Fruit fly (Drosophila melanogaster) whole organism, embryonic: ENCODE measurements around the gene Sry-alpha.

ENCODE experiments used
- B-H2 ChIP-seq: fragments of 200-800 bp; sonication (Bioruptor generic); optimal IDR thresholded peaks from 2 replicates; lab custom pipeline; 2018; ENCODE audit warnings: missing biosample characterization, mild to moderate bottlenecking, missing genetic modification characterization
- CG11560 ChIP-seq: fragments of 200-800 bp; sonication (Bioruptor generic); IDR thresholded peaks from 3 replicates; pipeline ENCODE4 v1.3.6; 2022; ENCODE audit warnings: missing biosample characterization, missing genetic modification characterization
- CG12071 ChIP-seq: fragments of 200-800 bp; sonication (Bioruptor generic); optimal IDR thresholded peaks from 3 replicates; lab custom pipeline; 2018; ENCODE audit warnings: missing biosample characterization, mild to moderate bottlenecking, missing genetic modification characterization
- CG12769 ChIP-seq: fragments of 200-800 bp; sonication (Bioruptor generic); optimal IDR thresholded peaks from 2 replicates; lab custom pipeline; 2019; ENCODE audit warnings: missing biosample characterization, mild to moderate bottlenecking, missing genetic modification characterization, moderate library complexity
- CG14014 ChIP-seq: fragments of 200-800 bp; sonication (Bioruptor generic); IDR thresholded peaks from 2 replicates; pipeline ENCODE4 v1.3.6; 2022; ENCODE audit warnings: missing biosample characterization, missing genetic modification characterization
- CG14860 ChIP-seq: fragments of 200-800 bp; sonication (Bioruptor generic); IDR thresholded peaks from 3 replicates; pipeline ENCODE4 v1.3.6; 2022; ENCODE audit warnings: missing biosample characterization, missing genetic modification characterization; ENCODE audit not compliant: partially characterized antibody
- CG1603 ChIP-seq: fragments of 200-800 bp; sonication (Bioruptor generic); optimal IDR thresholded peaks from 2 replicates; lab custom pipeline; 2019; ENCODE audit warnings: missing biosample characterization, mild to moderate bottlenecking, missing genetic modification characterization, moderate library complexity
- CG17186 ChIP-seq: fragments of 200-800 bp; sonication (Bioruptor generic); optimal IDR thresholded peaks from 3 replicates; lab custom pipeline; 2017; ENCODE audit warnings: missing biosample characterization, missing genetic modification reagents, missing genetic modification characterization
- CG17361 ChIP-seq: fragments of 200-800 bp; sonication (Bioruptor generic); IDR thresholded peaks from 3 replicates; pipeline ENCODE4 v1.3.6; 2022; ENCODE audit warnings: missing biosample characterization, missing genetic modification characterization
- CG17568 ChIP-seq: fragments of 200-800 bp; sonication (Bioruptor generic); optimal IDR thresholded peaks from 2 replicates; lab custom pipeline; 2018; ENCODE audit warnings: missing biosample characterization, mild to moderate bottlenecking, missing genetic modification characterization, moderate library complexity
- CG1832 ChIP-seq: fragments of 200-800 bp; sonication (Bioruptor generic); optimal IDR thresholded peaks from 2 replicates; lab custom pipeline; 2017; ENCODE audit warnings: missing biosample characterization, mild to moderate bottlenecking, missing genetic modification characterization, inconsistent platforms
- CG18599 ChIP-seq: fragments of 200-800 bp; sonication (Bioruptor generic); optimal IDR thresholded peaks from 3 replicates; lab custom pipeline; 2017; ENCODE audit warnings: missing biosample characterization, missing genetic modification characterization, mild to moderate bottlenecking, moderate library complexity, missing genetic modification reagents
- CG31224 ChIP-seq: fragments of 200-800 bp; sonication (Bioruptor generic); IDR thresholded peaks from 2 replicates; pipeline ENCODE4 v1.3.6; 2022; ENCODE audit warnings: missing biosample characterization, missing genetic modification characterization
- CG31365 ChIP-seq: fragments of 200-800 bp; sonication (Bioruptor generic); optimal IDR thresholded peaks from 2 replicates; lab custom pipeline; 2018; ENCODE audit warnings: missing biosample characterization, mild to moderate bottlenecking, missing genetic modification characterization
- CG33213 ChIP-seq: fragments of 200-800 bp; sonication (Bioruptor generic); optimal IDR thresholded peaks from 3 replicates; lab custom pipeline; 2016; ENCODE audit warnings: missing biosample characterization, missing genetic modification characterization
- CG8388 ChIP-seq: fragments of 200-800 bp; sonication (Bioruptor generic); optimal IDR thresholded peaks from 2 replicates; lab custom pipeline; 2019; ENCODE audit warnings: missing biosample characterization, mild to moderate bottlenecking, missing genetic modification characterization, moderate library complexity
- CG9727 ChIP-seq: fragments of 200-800 bp; sonication (Bioruptor generic); optimal IDR thresholded peaks from 3 replicates; lab custom pipeline; 2017; ENCODE audit warnings: missing biosample characterization, mild to moderate bottlenecking, missing genetic modification characterization
- Dbx ChIP-seq: fragments of 200-800 bp; sonication (Bioruptor generic); IDR thresholded peaks from 3 replicates; pipeline ENCODE4 v1.3.6; 2022; ENCODE audit warnings: missing biosample characterization, missing genetic modification characterization
- Dp ChIP-seq: fragments of 200-800 bp; sonication (Bioruptor generic); optimal IDR thresholded peaks from 2 replicates; lab custom pipeline; 2018; ENCODE audit warnings: missing biosample characterization, mild to moderate bottlenecking, missing genetic modification characterization, moderate library complexity
- Drgx ChIP-seq: fragments of 200-800 bp; sonication (Bioruptor generic); IDR thresholded peaks from 2 replicates; pipeline ENCODE4 v1.3.6; 2022; ENCODE audit warnings: missing biosample characterization, missing genetic modification characterization
- Eip74EF ChIP-seq, 2 experiments: fragments of 200-800 bp in 1 of 2; fragments of >200 bp in 1 of 2; sonication (Bioruptor generic) in 1 of 2; optimal IDR thresholded peaks; 2 replicates each; lab custom pipeline; 2017 to 2019; ENCODE audit warnings: missing biosample characterization in 2 of 2, missing genetic modification characterization in 2 of 2, mild to moderate bottlenecking in 1 of 2, moderate library complexity in 1 of 2
- Hand ChIP-seq: fragments of 200-800 bp; sonication (Bioruptor generic); optimal IDR thresholded peaks from 2 replicates; lab custom pipeline; 2017; ENCODE audit warnings: mild to moderate bottlenecking, missing biosample characterization, missing genetic modification reagents, missing genetic modification characterization
- Hsf ChIP-seq: fragments of 200-800 bp; sonication (Bioruptor generic); optimal IDR thresholded peaks from 3 replicates; lab custom pipeline; 2016; ENCODE audit warnings: missing biosample characterization, missing genetic modification characterization
- Lim3 ChIP-seq: fragments of 200-800 bp; sonication (Bioruptor generic); IDR thresholded peaks from 2 replicates; pipeline ENCODE4 v1.3.6; 2022; ENCODE audit warnings: missing biosample characterization, missing genetic modification characterization
- MTF-1 ChIP-seq: fragments of 200-800 bp; sonication (Bioruptor generic); optimal IDR thresholded peaks from 2 replicates; lab custom pipeline; 2018; ENCODE audit warnings: missing biosample characterization, mild to moderate bottlenecking, missing genetic modification characterization, borderline replicate concordance
- Opbp ChIP-seq: fragments of 200-800 bp; sonication (Bioruptor generic); IDR thresholded peaks from 3 replicates; pipeline ENCODE4 v1.3.6; 2022; ENCODE audit warnings: missing biosample characterization, missing genetic modification characterization; ENCODE audit not compliant: partially characterized antibody
- Poxn ChIP-seq: fragments of 200-800 bp; sonication (Bioruptor generic); IDR thresholded peaks from 2 replicates; pipeline ENCODE4 v1.3.6; 2022; ENCODE audit warnings: missing biosample characterization, missing genetic modification characterization
- Scr ChIP-seq: fragments of 200-800 bp; sonication (Bioruptor generic); IDR thresholded peaks from 2 replicates; pipeline ENCODE4 v1.3.6; 2022; ENCODE audit warnings: missing biosample characterization, missing genetic modification characterization; ENCODE audit not compliant: partially characterized antibody
- az2 ChIP-seq: fragments of 200-800 bp; sonication (Bioruptor generic); optimal IDR thresholded peaks from 3 replicates; lab custom pipeline; 2016; ENCODE audit warnings: missing biosample characterization, missing genetic modification characterization
- bcd ChIP-seq: fragments of 200-800 bp; sonication (Bioruptor generic); optimal IDR thresholded peaks from 2 replicates; lab custom pipeline; 2017; ENCODE audit warnings: missing biosample characterization, mild to moderate bottlenecking, missing genetic modification characterization
- chif ChIP-seq, 2 experiments: fragments of 200-800 bp; sonication (Bioruptor generic); optimal IDR thresholded peaks; 3 replicates each; lab custom pipeline; 2016; ENCODE audit warnings: missing biosample characterization in 2 of 2, missing genetic modification characterization in 2 of 2
- chinmo ChIP-seq: fragments of 200-800 bp; sonication (Bioruptor generic); IDR thresholded peaks from 4 replicates; pipeline ENCODE4 v1.3.6; 2022; ENCODE audit warnings: missing biosample characterization, missing genetic modification characterization; ENCODE audit not compliant: partially characterized antibody
- crol ChIP-seq: fragments of 200-800 bp; sonication (Bioruptor generic); IDR thresholded peaks from 2 replicates; pipeline ENCODE4 v1.3.6; 2022; ENCODE audit warnings: missing biosample characterization, missing genetic modification characterization
- dan ChIP-seq: fragments of 200-800 bp; sonication (Bioruptor generic); IDR thresholded peaks from 2 replicates; pipeline ENCODE4 v1.3.6; 2022; ENCODE audit warnings: missing biosample characterization, missing genetic modification characterization
- dmrt11E ChIP-seq: fragments of 200-800 bp; sonication (Bioruptor generic); optimal IDR thresholded peaks from 3 replicates; lab custom pipeline; 2018; ENCODE audit warnings: missing biosample characterization, mild to moderate bottlenecking, missing genetic modification characterization, moderate library complexity
- dysf ChIP-seq: fragments of 200-800 bp; sonication (Bioruptor generic); IDR thresholded peaks from 3 replicates; pipeline ENCODE4 v1.3.6; 2022; ENCODE audit warnings: missing biosample characterization, missing genetic modification characterization
- emc ChIP-seq: fragments of 200-800 bp; sonication (Bioruptor generic); optimal IDR thresholded peaks from 2 replicates; lab custom pipeline; 2016; ENCODE audit warnings: missing biosample characterization, missing genetic modification characterization
- ems ChIP-seq: fragments of 200-800 bp; sonication (Bioruptor generic); optimal IDR thresholded peaks from 3 replicates; lab custom pipeline; 2016; ENCODE audit warnings: missing biosample characterization, missing genetic modification characterization
- fd3F ChIP-seq: fragments of 200-800 bp; sonication (Bioruptor generic); optimal IDR thresholded peaks from 2 replicates; lab custom pipeline; 2018; ENCODE audit warnings: missing biosample characterization, mild to moderate bottlenecking, missing genetic modification characterization, moderate library complexity
- fd96Cb ChIP-seq: fragments of 200-800 bp; sonication (Bioruptor generic); optimal IDR thresholded peaks from 2 replicates; lab custom pipeline; 2018; ENCODE audit warnings: missing biosample characterization, mild to moderate bottlenecking, missing genetic modification characterization, moderate library complexity
- h ChIP-seq: fragments of >200 bp; optimal IDR thresholded peaks from 2 replicates; lab custom pipeline; 2017
- hkb ChIP-seq, 2 experiments: fragments of 200-800 bp in 1 of 2; fragments of >200 bp in 1 of 2; sonication (Bioruptor generic) in 1 of 2; IDR thresholded peaks in 1 of 2; optimal IDR thresholded peaks in 1 of 2; 2 replicates each; pipeline versions ENCODE4 v1.3.6 to Lab custom; 2017 to 2022; ENCODE audit warnings: missing biosample characterization in 1 of 2, missing genetic modification characterization in 1 of 2
- ken ChIP-seq: fragments of 200-800 bp; sonication (Bioruptor generic); IDR thresholded peaks from 3 replicates; pipeline ENCODE4 v1.3.6; 2022; ENCODE audit warnings: missing biosample characterization, missing genetic modification characterization
- nerfin-2 ChIP-seq: fragments of 200-800 bp; sonication (Bioruptor generic); IDR thresholded peaks from 2 replicates; pipeline ENCODE4 v1.3.6; 2022; ENCODE audit warnings: missing biosample characterization, missing genetic modification characterization; ENCODE audit not compliant: partially characterized antibody
- prd ChIP-seq, 3 experiments: fragments of >200 bp in 2 of 3; fragments of 200-800 bp in 1 of 3; sonication (Bioruptor generic) in 1 of 3; optimal IDR thresholded peaks in 2 of 3; IDR thresholded peaks in 1 of 3; 2 replicates in 2 of 3; 3 replicates in 1 of 3; pipeline versions ENCODE4 v1.3.6 to Lab custom; 2017 to 2022; ENCODE audit warnings: missing biosample characterization in 1 of 3, missing genetic modification characterization in 1 of 3
- sim ChIP-seq: fragments of 200-800 bp; sonication (Bioruptor generic); IDR thresholded peaks from 2 replicates; pipeline ENCODE4 v1.3.6; 2022; ENCODE audit warnings: missing biosample characterization, missing genetic modification characterization
- tap ChIP-seq: fragments of 200-800 bp; optimal IDR thresholded peaks from 3 replicates; lab custom pipeline; 2019; ENCODE audit warnings: missing biosample characterization, mild to moderate bottlenecking, missing genetic modification characterization, moderate library complexity
- ttk ChIP-seq: fragments of 200-800 bp; sonication (Bioruptor generic); IDR thresholded peaks from 2 replicates; pipeline ENCODE4 v2.1.2; 2022; ENCODE audit warnings: missing biosample characterization, missing genetic modification characterization
- wdn ChIP-seq: fragments of 200-800 bp; sonication (Bioruptor generic); IDR thresholded peaks from 2 replicates; pipeline ENCODE4 v1.3.6; 2022; ENCODE audit warnings: missing biosample characterization, missing genetic modification characterization

Gene Sry-alpha

DNA sequence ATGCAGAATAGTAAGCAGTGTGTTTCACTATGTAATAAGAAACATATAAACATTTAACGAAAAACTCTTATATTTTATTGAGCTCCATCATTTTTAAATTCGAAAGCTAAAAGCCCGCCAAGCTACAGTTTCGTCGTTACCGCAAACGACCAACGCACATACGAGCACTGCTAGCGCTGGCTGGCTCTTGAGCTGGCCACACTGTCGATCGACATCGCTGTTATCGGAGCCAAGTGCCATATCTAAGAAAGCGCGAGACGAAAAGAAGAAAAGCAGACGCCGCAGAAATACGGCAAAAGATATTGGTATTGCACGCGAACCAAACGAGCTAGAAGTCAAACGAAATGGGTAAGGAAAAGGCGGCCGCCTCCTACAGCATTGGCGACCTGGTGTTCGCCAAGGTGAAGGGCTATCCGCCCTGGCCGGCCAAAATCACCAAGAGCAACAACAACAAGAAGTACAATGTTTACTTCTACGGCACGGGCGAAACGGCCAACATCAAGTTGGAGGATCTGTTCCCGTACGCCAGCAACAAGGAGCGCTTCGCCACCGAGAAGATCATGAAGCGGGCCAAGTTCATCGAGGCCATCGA, 13.0 kb downstream of the Sry-alpha start, which contains the start of gene Jasper (continued):
- TF ChIP-seq CG18599 (GFP tag; lab: Kevin White, UChicago): peak; percentile 12
- TF ChIP-seq prd (optimal IDR thresholded peaks at IDR 0.05; lab: Kevin White, UChicago): no peak
- TF ChIP-seq prd (GFP tag; IDR thresholded peaks at IDR 0.05; lab: Robert Waterston, UW): 0 out of 3 replicates have a peak, but pooled peaks have one; percentile 12
- TF ChIP-seq wdn (GFP tag; lab: Robert Waterston, UW): no peak
- TF ChIP-seq dan: no peak
- no peak for TF ChIP-seq dysf (GFP tag; lab: Robert Waterston, UW)
- no peak for TF ChIP-seq ems
- no peak for TF ChIP-seq CG12769
- no peak for TF ChIP-seq Eip74EF (GFP tag; optimal IDR thresholded peaks at IDR 0.05; lab: Kevin White, UChicago)
- no peak for TF ChIP-seq CG31365 (tag; lab: Kevin White, UChicago)
- TF ChIP-seq fd96Cb (tag; lab: Kevin White, UChicago): no peak
- TF ChIP-seq CG1603 (tag; lab: Kevin White, UChicago): peak; percentile 94
- peak in 1 of 2 experiments; percentile 24 for TF ChIP-seq chif (GFP tag; optimal IDR thresholded peaks at IDR 0.05; lab: Kevin White, UChicago)
- no peak for TF ChIP-seq ken (GFP tag; lab: Robert Waterston, UW)
- no peak for TF ChIP-seq CG17568 (GFP tag; lab: Kevin White, UChicago)
- TF ChIP-seq emc: no peak
- TF ChIP-seq Poxn (GFP tag; lab: Robert Waterston, UW): no peak
- TF ChIP-seq tap (tag; lab: Kevin White, UChicago): no peak
- no peak for TF ChIP-seq crol
- TF ChIP-seq CG14860: no peak
- no peak for TF ChIP-seq dmrt11E
- TF ChIP-seq Drgx (GFP tag; lab: Robert Waterston, UW): no peak
- TF ChIP-seq B-H2 (GFP tag; lab: Kevin White, UChicago): peak; percentile 23
- peak; percentile 75 for TF ChIP-seq CG33213
- TF ChIP-seq Hand: no peak
- no peak for TF ChIP-seq MTF-1
- TF ChIP-seq az2: no peak
- peak; percentile 68; the same call in 2 of the 3 replicates for TF ChIP-seq Opbp (GFP tag; lab: Robert Waterston, UW)
- peak; percentile 100 for TF ChIP-seq Dp (GFP tag; lab: Kevin White, UChicago)
- TF ChIP-seq CG8388: no peak
- peak; percentile 94 for TF ChIP-seq CG17186 (GFP tag; lab: Kevin White, UChicago)
- TF ChIP-seq CG17361 (GFP tag; lab: Robert Waterston, UW): 0 out of 3 replicates have a peak, but pooled peaks have one; percentile 12
- no peak for TF ChIP-seq CG12071 (GFP tag; lab: Kevin White, UChicago)
- no peak for TF ChIP-seq ttk (GFP tag; lab: Robert Waterston, UW)
- TF ChIP-seq Lim3 (GFP tag; lab: Robert Waterston, UW): no peak
- no peak for TF ChIP-seq fd3F (GFP tag; lab: Kevin White, UChicago)
- no peak for TF ChIP-seq CG1832 (GFP tag; lab: Kevin White, UChicago)
- TF ChIP-seq Dbx (GFP tag; lab: Robert Waterston, UW): no peak
- TF ChIP-seq bcd (GFP tag; lab: Kevin White, UChicago): no peak
- TF ChIP-seq sim (GFP tag; lab: Robert Waterston, UW): no peak
- TF ChIP-seq CG9727 (GFP tag; lab: Kevin White, UChicago): no peak
- no peak for TF ChIP-seq h (lab: Kevin White, UChicago)
- TF ChIP-seq Hsf (GFP tag; lab: Kevin White, UChicago): peak; percentile 31
- no peak for TF ChIP-seq CG11560 (tag; lab: Robert Waterston, UW)
- TF ChIP-seq CG14014 (GFP tag; lab: Robert Waterston, UW): no peak
- TF ChIP-seq CG31224 (GFP tag; lab: Robert Waterston, UW): no peak
- no peak for TF ChIP-seq nerfin-2 (GFP tag; lab: Robert Waterston, UW)
- TF ChIP-seq hkb (optimal IDR thresholded peaks at IDR 0.05; lab: Kevin White, UChicago): no peak
- no peak for TF ChIP-seq hkb (GFP tag; IDR thresholded peaks at IDR 0.05; lab: Robert Waterston, UW)
- TF ChIP-seq Scr (GFP tag; lab: Robert Waterston, UW): peak; percentile 9; the same call in 1 of the 2 replicates
- no peak for TF ChIP-seq chinmo (GFP tag; lab: Robert Waterston, UW)
